Worm (Caenorhabditis elegans) whole organism, young adult: ENCODE results near the gene elp-1.

ENCODE experiments used
- B0019.2 ChIP-seq: fragments of 200-800 bp; sonication (Bioruptor generic); conservative IDR thresholded peaks from 2 replicates; pipeline ENCODE4 v1.3.6; 2022; ENCODE audit warnings: missing genetic modification reagents, missing genetic modification characterization, missing compliant biosample characterization
- B0261.1 ChIP-seq: sonication (generic microtip); optimal IDR thresholded peaks from 2 replicates; lab custom pipeline; 2016; ENCODE audit warnings: mild to moderate bottlenecking, missing genetic modification characterization, moderate library complexity, missing compliant biosample characterization
- B0336.3 ChIP-seq: fragments of 200-800 bp; sonication (Bioruptor generic); IDR thresholded peaks from 2 replicates; pipeline ENCODE4 v1.3.6; 2022; ENCODE audit warnings: missing genetic modification characterization, missing compliant biosample characterization
- D2030.7 ChIP-seq: fragments of 200-800 bp; sonication (Bioruptor generic); IDR thresholded peaks from 2 replicates; pipeline ENCODE4 v1.3.6; 2022; ENCODE audit warnings: missing genetic modification reagents, missing genetic modification characterization, missing compliant biosample characterization
- F37B4.10 ChIP-seq: fragments of 200-800 bp; sonication (Bioruptor generic); IDR thresholded peaks from 2 replicates; pipeline ENCODE4 v1.3.6; 2022; ENCODE audit warnings: missing genetic modification characterization, missing compliant biosample characterization
- F57C9.4 ChIP-seq: sonication (generic microtip); optimal IDR thresholded peaks from 2 replicates; lab custom pipeline; 2017; ENCODE audit warnings: mild to moderate bottlenecking, missing genetic modification characterization, missing compliant biosample characterization
- K12H6.12 ChIP-seq: fragments of 200-800 bp; sonication (Bioruptor generic); optimal IDR thresholded peaks from 2 replicates; lab custom pipeline; 2018; ENCODE audit warnings: mild to moderate bottlenecking, missing genetic modification characterization, missing compliant biosample characterization
- Y56A3A.18 ChIP-seq: fragments of 200-800 bp; sonication (Bioruptor generic); IDR thresholded peaks from 2 replicates; pipeline ENCODE4 v1.3.6; 2022; ENCODE audit warnings: missing genetic modification reagents, missing genetic modification characterization, missing compliant biosample characterization
- Y95B8A.8 ChIP-seq: fragments of 200-800 bp; sonication (Bioruptor generic); IDR thresholded peaks from 2 replicates; pipeline ENCODE4 v1.3.6; 2022; ENCODE audit warnings: missing genetic modification reagents, missing genetic modification characterization, missing compliant biosample characterization
- ZK185.1 ChIP-seq: sonication (generic microtip); optimal IDR thresholded peaks from 2 replicates; lab custom pipeline; 2016; ENCODE audit warnings: mild to moderate bottlenecking, missing genetic modification characterization, missing compliant biosample characterization; ENCODE audit not compliant: poor library complexity, severe bottlenecking
- aptf-3 ChIP-seq: fragments of 200-800 bp; sonication (Bioruptor generic); IDR thresholded peaks from 2 replicates; pipeline ENCODE4 v1.3.6; 2022; ENCODE audit warnings: missing genetic modification characterization, missing compliant biosample characterization
- atf-7 ChIP-seq: sonication (generic microtip); optimal IDR thresholded peaks from 2 replicates; lab custom pipeline; 2017; ENCODE audit warnings: mild to moderate bottlenecking, missing genetic modification characterization, missing compliant biosample characterization
- attf-3 ChIP-seq: fragments of 200-800 bp; sonication (Bioruptor generic); conservative IDR thresholded peaks from 2 replicates; pipeline ENCODE4 v1.3.6; 2022; ENCODE audit warnings: missing genetic modification reagents, missing genetic modification characterization, missing compliant biosample characterization
- cebp-1 ChIP-seq, 2 experiments: fragments of 200-800 bp in 1 of 2; sonication (Bioruptor generic) in 1 of 2; sonication (generic microtip) in 1 of 2; IDR thresholded peaks in 1 of 2; optimal IDR thresholded peaks in 1 of 2; 2 replicates each; pipeline versions ENCODE4 v1.3.6 to Lab custom; 2017 to 2022; ENCODE audit warnings: missing compliant biosample characterization in 2 of 2, missing genetic modification characterization in 2 of 2, mild to moderate bottlenecking in 1 of 2, missing genetic modification reagents in 1 of 2, moderate library complexity in 1 of 2
- ceh-27 ChIP-seq: fragments of 200-800 bp; sonication (Bioruptor generic); optimal IDR thresholded peaks from 2 replicates; lab custom pipeline; 2018; ENCODE audit warnings: mild to moderate bottlenecking, missing genetic modification characterization, moderate library complexity, missing compliant biosample characterization
- ceh-58 ChIP-seq: fragments of 200-800 bp; sonication (Bioruptor generic); IDR thresholded peaks from 2 replicates; pipeline ENCODE4 v1.3.6; 2022; ENCODE audit warnings: missing genetic modification characterization, missing compliant biosample characterization
- ceh-79 ChIP-seq: sonication (generic microtip); optimal IDR thresholded peaks from 2 replicates; lab custom pipeline; 2017; ENCODE audit warnings: mild to moderate bottlenecking, missing genetic modification characterization, missing compliant biosample characterization
- dox-1 ChIP-seq: fragments of 200-800 bp; sonication (Bioruptor generic); IDR thresholded peaks from 2 replicates; pipeline ENCODE4 v1.3.6; 2022; ENCODE audit warnings: missing genetic modification reagents, missing genetic modification characterization, missing compliant biosample characterization
- egl-44 ChIP-seq: fragments of 200-800 bp; sonication (Bioruptor generic); IDR thresholded peaks from 2 replicates; pipeline ENCODE4 v1.3.6; 2022; ENCODE audit warnings: missing genetic modification reagents, missing genetic modification characterization, missing compliant biosample characterization
- ets-4 ChIP-seq: fragments of 200-800 bp; sonication (Bioruptor generic); optimal IDR thresholded peaks from 2 replicates; lab custom pipeline; 2018; ENCODE audit warnings: mild to moderate bottlenecking, missing genetic modification characterization, missing compliant biosample characterization
- fkh-3 ChIP-seq: sonication (generic microtip); optimal IDR thresholded peaks from 2 replicates; lab custom pipeline; 2016; ENCODE audit warnings: mild to moderate bottlenecking, missing genetic modification characterization, missing compliant biosample characterization
- hlh-12 ChIP-seq: sonication (generic microtip); optimal IDR thresholded peaks from 2 replicates; lab custom pipeline; 2016; ENCODE audit warnings: missing genetic modification characterization, missing compliant biosample characterization
- hlh-26 ChIP-seq: fragments of 200-800 bp; sonication (Bioruptor generic); conservative IDR thresholded peaks from 2 replicates; pipeline ENCODE4 v1.3.6; 2022; ENCODE audit warnings: missing genetic modification reagents, missing genetic modification characterization, missing compliant biosample characterization
- hmg-1.2 ChIP-seq: fragments of 200-800 bp; sonication (Bioruptor generic); IDR thresholded peaks from 2 replicates; pipeline ENCODE4 v1.3.6; 2022; ENCODE audit warnings: missing genetic modification reagents, missing genetic modification characterization, missing compliant biosample characterization
- hsf-1 ChIP-seq: fragments of 200-800 bp; sonication (Bioruptor generic); IDR thresholded peaks from 2 replicates; pipeline ENCODE4 v1.3.6; 2022; ENCODE audit warnings: missing genetic modification reagents, missing genetic modification characterization, missing compliant biosample characterization
- let-526 ChIP-seq: fragments of 200-800 bp; sonication (Bioruptor generic); IDR thresholded peaks from 2 replicates; pipeline ENCODE4 v1.3.6; 2022; ENCODE audit warnings: missing genetic modification reagents, missing genetic modification characterization, missing compliant biosample characterization
- lin-26 ChIP-seq: fragments of 200-800 bp; sonication (Bioruptor generic); IDR thresholded peaks from 2 replicates; pipeline ENCODE4 v1.3.6; 2022; ENCODE audit warnings: missing genetic modification reagents, missing genetic modification characterization, missing compliant biosample characterization
- lin-35 ChIP-seq, 3 experiments: fragments of 150-350 bp in 2 of 3; sonication (generic microtip) in 1 of 3; optimal IDR thresholded peaks; 2 replicates each; lab custom pipeline; 2014 to 2018; ENCODE audit warnings: missing biosample characterization in 3 of 3, missing genetic modification characterization in 3 of 3, missing genetic modification reagents in 3 of 3
- lir-1 ChIP-seq: fragments of 200-800 bp; sonication (Bioruptor generic); conservative IDR thresholded peaks from 2 replicates; pipeline ENCODE4 v1.3.6; 2022; ENCODE audit warnings: missing genetic modification reagents, missing genetic modification characterization, missing compliant biosample characterization
- lsl-1 ChIP-seq: fragments of 200-800 bp; sonication (Bioruptor generic); optimal IDR thresholded peaks from 2 replicates; lab custom pipeline; 2018; ENCODE audit warnings: mild to moderate bottlenecking, missing genetic modification characterization, moderate library complexity, missing compliant biosample characterization
- madf-10 ChIP-seq: sonication (generic microtip); optimal IDR thresholded peaks from 2 replicates; lab custom pipeline; 2016; ENCODE audit warnings: mild to moderate bottlenecking, missing genetic modification characterization, missing compliant biosample characterization
- madf-3 ChIP-seq: fragments of 200-800 bp; sonication (Bioruptor generic); IDR thresholded peaks from 2 replicates; pipeline ENCODE4 v1.3.6; 2022; ENCODE audit warnings: missing genetic modification reagents, missing genetic modification characterization, missing compliant biosample characterization
- nfya-2 ChIP-seq: fragments of 200-800 bp; sonication (Bioruptor generic); IDR thresholded peaks from 2 replicates; pipeline ENCODE4 v1.3.6; 2022; ENCODE audit warnings: missing genetic modification reagents, missing genetic modification characterization, missing compliant biosample characterization
- nfyb-1 ChIP-seq: fragments of 200-800 bp; sonication (Bioruptor generic); IDR thresholded peaks from 2 replicates; pipeline ENCODE4 v1.3.6; 2022; ENCODE audit warnings: missing genetic modification reagents, missing genetic modification characterization, missing compliant biosample characterization
- nhr-120 ChIP-seq: fragments of 200-800 bp; sonication (Bioruptor generic); IDR thresholded peaks from 2 replicates; pipeline ENCODE4 v1.3.6; 2022; ENCODE audit warnings: missing genetic modification characterization, missing compliant biosample characterization
- nhr-179 ChIP-seq: sonication (generic microtip); optimal IDR thresholded peaks from 2 replicates; lab custom pipeline; 2016; ENCODE audit warnings: mild to moderate bottlenecking, missing genetic modification characterization, missing compliant biosample characterization
- nhr-80 ChIP-seq: sonication (generic microtip); optimal IDR thresholded peaks from 2 replicates; lab custom pipeline; 2016; ENCODE audit warnings: missing genetic modification characterization, missing compliant biosample characterization
- rcor-1 ChIP-seq: fragments of 200-800 bp; sonication (Bioruptor generic); IDR thresholded peaks from 2 replicates; pipeline ENCODE4 v1.3.6; 2022; ENCODE audit warnings: missing genetic modification reagents, missing genetic modification characterization, missing compliant biosample characterization
- repo-1 ChIP-seq: sonication (generic microtip); optimal IDR thresholded peaks from 2 replicates; lab custom pipeline; 2017; ENCODE audit warnings: mild to moderate bottlenecking, missing genetic modification characterization, missing compliant biosample characterization
- snpc-3.4 ChIP-seq: sonication (generic microtip); optimal IDR thresholded peaks from 2 replicates; lab custom pipeline; 2017; ENCODE audit warnings: missing genetic modification characterization, mild to moderate bottlenecking, missing compliant biosample characterization, antibody characterized with exemption, moderate library complexity, missing genotype, missing genetic modification reagents
- snpc-4 ChIP-seq, 5 experiments: fragments of 150-350 bp in 1 of 5; sonication (generic microtip) in 4 of 5; optimal IDR thresholded peaks; 2 replicates each; lab custom pipeline; 2014 to 2018; ENCODE audit warnings: missing genetic modification characterization in 5 of 5, missing biosample characterization in 3 of 5, antibody characterized with exemption in 2 of 5, mild to moderate bottlenecking in 2 of 5, missing compliant biosample characterization in 2 of 5, missing genotype in 2 of 5, moderate library complexity in 2 of 5, missing genetic modification reagents in 1 of 5
- sptf-2 ChIP-seq: fragments of 200-800 bp; sonication (Bioruptor generic); optimal IDR thresholded peaks from 2 replicates; lab custom pipeline; 2018; ENCODE audit warnings: mild to moderate bottlenecking, missing genetic modification characterization, missing compliant biosample characterization
- zim-3 ChIP-seq: sonication (generic microtip); optimal IDR thresholded peaks from 2 replicates; lab custom pipeline; 2017; ENCODE audit warnings: mild to moderate bottlenecking, missing genetic modification characterization, moderate library complexity, missing compliant biosample characterization
- ztf-22 ChIP-seq: fragments of 200-800 bp; sonication (Bioruptor generic); optimal IDR thresholded peaks from 2 replicates; lab custom pipeline; 2018; ENCODE audit warnings: mild to moderate bottlenecking, missing genetic modification characterization, moderate library complexity, missing compliant biosample characterization
- ztf-25 ChIP-seq: fragments of 200-800 bp; sonication (Bioruptor generic); IDR thresholded peaks from 2 replicates; pipeline ENCODE4 v1.3.6; 2022; ENCODE audit warnings: missing genetic modification reagents, missing genetic modification characterization, missing compliant biosample characterization
- ztf-26 ChIP-seq: sonication (generic microtip); optimal IDR thresholded peaks from 2 replicates; lab custom pipeline; 2017; ENCODE audit warnings: missing genetic modification characterization, missing compliant biosample characterization
- ztf-3 ChIP-seq: fragments of 200-800 bp; sonication (Bioruptor generic); optimal IDR thresholded peaks from 2 replicates; lab custom pipeline; 2018; ENCODE audit warnings: mild to moderate bottlenecking, missing genetic modification characterization, missing compliant biosample characterization

The elp-1 gene

DNA sequence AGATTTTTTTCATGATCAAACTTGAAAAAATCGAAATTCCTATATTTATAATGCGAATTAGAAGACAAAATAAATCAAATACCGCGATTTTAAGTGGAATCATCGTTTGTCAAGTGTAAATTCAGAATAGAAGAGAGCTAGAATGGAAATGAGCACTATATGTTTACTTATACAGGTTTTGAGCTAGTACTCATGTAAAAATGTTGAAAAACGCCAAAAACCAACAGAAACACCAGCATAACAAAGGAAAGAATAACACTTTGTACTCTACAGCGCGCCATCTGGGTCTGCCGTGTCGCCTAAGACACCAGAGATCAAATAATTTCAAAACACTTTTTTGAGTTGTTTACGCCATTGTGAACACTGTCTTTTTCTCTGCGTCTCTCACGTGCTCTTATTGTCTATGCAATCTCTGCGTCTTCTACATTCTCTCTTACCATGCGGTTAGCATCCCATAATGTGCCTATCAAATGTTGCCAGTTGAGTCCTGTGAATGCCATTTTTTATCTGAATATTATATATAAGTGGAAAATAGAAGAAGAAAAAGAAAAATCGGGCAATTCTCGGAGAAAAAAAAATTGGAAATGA, 41.1 kb downstream of the elp-1 start, which contains the start of gene ipla-3 (continued):
- TF ChIP-seq nfyb-1 (GFP tag; lab: Robert Waterston, UW) (0 out of 2 replicates have a peak, but pooled peaks have one; percentile 51), cebp-1 (GFP tag; IDR thresholded peaks at IDR 0.05; lab: Robert Waterston, UW) (peak; percentile 79), cebp-1 (tag; optimal IDR thresholded peaks at IDR 0.05; lab: Kevin White, UChicago) (peak; percentile 90), hmg-1.2 (peak; percentile 94), ztf-22 (GFP tag; lab: Kevin White, UChicago) (no peak), fkh-3 (tag; lab: Kevin White, UChicago) (no peak), nhr-80 (tag; lab: Kevin White, UChicago) (peak; percentile 92), hsf-1 (GFP tag; lab: Robert Waterston, UW) (no peak; the same call in 1 of the 2 replicates), snpc-3.4 (no peak), nhr-120 (no peak), D2030.7 (GFP tag; lab: Robert Waterston, UW) (0 out of 2 replicates have a peak, but pooled peaks have one; percentile 21), lir-1 (GFP tag; lab: Robert Waterston, UW) (0 out of 2 replicates have a peak, but pooled peaks have one; percentile 19), F57C9.4 (tag; lab: Kevin White, UChicago) (no peak), ceh-58 (no peak), ztf-3 (GFP tag; lab: Kevin White, UChicago) (peak; percentile 46), repo-1 (tag; lab: Kevin White, UChicago) (peak; percentile 30), lin-26 (no peak), ceh-79 (tag; lab: Kevin White, UChicago) (no peak), hlh-26 (no peak), hlh-12 (tag; lab: Kevin White, UChicago) (no peak), attf-3 (GFP tag; lab: Robert Waterston, UW) (no peak), nfya-2 (no peak), zim-3 (tag; lab: Kevin White, UChicago) (no peak), Y56A3A.18 (GFP tag; lab: Robert Waterston, UW) (no peak), lsl-1 (GFP tag; lab: Kevin White, UChicago) (no peak), dox-1 (GFP tag; lab: Robert Waterston, UW) (peak; percentile 77), ZK185.1 (peak; percentile 25), ets-4 (GFP tag; lab: Kevin White, UChicago) (no peak), ceh-27 (GFP tag; lab: Kevin White, UChicago) (peak; percentile 77), B0261.1 (no peak), rcor-1 (no peak), K12H6.12 (tag; lab: Kevin White, UChicago) (peak; percentile 72), ztf-25 (GFP tag; lab: Robert Waterston, UW) (no peak), Y95B8A.8 (GFP tag; lab: Robert Waterston, UW) (0 out of 2 replicates have a peak, but pooled peaks have one; percentile 44), lin-35 (GFP tag; optimal IDR thresholded peaks at IDR 0.05; lab: Kevin White, UChicago) (peak in 1 of 3 experiments; percentile 26), ztf-26 (tag; lab: Kevin White, UChicago) (no peak), F37B4.10 (GFP tag; lab: Robert Waterston, UW) (no peak), atf-7 (tag; lab: Kevin White, UChicago) (peak; percentile 64), B0336.3 (GFP tag; lab: Robert Waterston, UW) (peak; percentile 53; the same call in 1 of the 2 replicates), madf-3 (no peak), egl-44 (GFP tag; lab: Robert Waterston, UW) (peak; percentile 64; the same call in 1 of the 2 replicates), nhr-179 (no peak), aptf-3 (no peak), let-526 (GFP tag; lab: Robert Waterston, UW) (no peak), snpc-4 (GFP tag; optimal IDR thresholded peaks at IDR 0.05; lab: Kevin White, UChicago) (no peak), snpc-4 (tag; optimal IDR thresholded peaks at IDR 0.05; lab: Kevin White, UChicago) (peak in 2 of 4 experiments; percentile 37 to 54), B0019.2 (GFP tag; lab: Robert Waterston, UW) (no peak), sptf-2 (peak; percentile 43), madf-10 (tag; lab: Kevin White, UChicago) (peak; percentile 70)
